ENCODE assay signal across 1 fruit fly cellular context in genomic region chrX:3811340-3811788, dm6.
TF ChIP-seq lines count a peak whose summit lies in the region.

Gene ec (plus strand): TSS chrX:3811698.

TF ChIP-seq in whole organism, embryonic, 481 proteins besides CTCF, POLR2A, EP300 and RAD21 (continued from another document and continues in another):
- TF ChIP-seq Ssrp (tag; optimal IDR thresholded peaks at IDR 0.05; lab: Kevin White, UChicago) (no peak), grau (tag; optimal IDR thresholded peaks at IDR 0.05; lab: Kevin White, UChicago) (no peak), org-1 (GFP tag; optimal IDR thresholded peaks at IDR 0.05; lab: Kevin White, UChicago) (no peak), eyg (GFP tag; optimal IDR thresholded peaks at IDR 0.05; lab: Kevin White, UChicago) (no peak), CG11695 (GFP tag; IDR thresholded peaks at IDR 0.05; lab: Robert Waterston, UW) (no peak), Hr51 (GFP tag; optimal IDR thresholded peaks at IDR 0.05; lab: Kevin White, UChicago) (peak in 1 of 2 experiments; percentile 37), CG2889 (GFP tag; IDR thresholded peaks at IDR 0.05; lab: Robert Waterston, UW) (no peak), zf30C (GFP tag; optimal IDR thresholded peaks at IDR 0.05; lab: Kevin White, UChicago) (no peak), CG30431 (GFP tag; optimal IDR thresholded peaks at IDR 0.05; lab: Kevin White, UChicago) (no peak), kni (GFP tag; optimal IDR thresholded peaks at IDR 0.05; lab: Kevin White, UChicago) (no peak), CG9932 (GFP tag; IDR thresholded peaks at IDR 0.05; lab: Robert Waterston, UW) (0 out of 2 replicates have a peak, but pooled peaks have one; percentile 31), Ada2b (GFP tag; IDR thresholded peaks at IDR 0.05; lab: Robert Waterston, UW) (no peak), Rx (GFP tag; IDR thresholded peaks at IDR 0.05; lab: Robert Waterston, UW) (no peak), CG31224 (GFP tag; IDR thresholded peaks at IDR 0.05; lab: Robert Waterston, UW) (no peak), Asciz (GFP tag; optimal IDR thresholded peaks at IDR 0.05; lab: Kevin White, UChicago) (peak; percentile 42), nerfin-1 (tag; optimal IDR thresholded peaks at IDR 0.05; lab: Kevin White, UChicago) (no peak), gsb-n (tag; optimal IDR thresholded peaks at IDR 0.05; lab: Kevin White, UChicago) (no peak), seq (GFP tag; IDR thresholded peaks at IDR 0.05; lab: Robert Waterston, UW) (no peak), ro (GFP tag; IDR thresholded peaks at IDR 0.05; lab: Robert Waterston, UW) (no peak), CG14860 (GFP tag; IDR thresholded peaks at IDR 0.05; lab: Robert Waterston, UW; ENCODE audit: partially characterized antibody) (no peak), ham (GFP tag; IDR thresholded peaks at IDR 0.05; lab: Robert Waterston, UW) (no peak), repo (GFP tag; optimal IDR thresholded peaks at IDR 0.05; lab: Kevin White, UChicago) (no peak), trh (GFP tag; optimal IDR thresholded peaks at IDR 0.05; lab: Kevin White, UChicago) (no peak), CG1529 (GFP tag; optimal IDR thresholded peaks at IDR 0.05; lab: Kevin White, UChicago) (no peak), CG32532 (GFP tag; IDR thresholded peaks at IDR 0.05; lab: Robert Waterston, UW) (peak; percentile 41; the same call in 1 of the 2 replicates), CG18619 (GFP tag; optimal IDR thresholded peaks at IDR 0.05; lab: Kevin White, UChicago) (peak; percentile 11), abd-A (tag; optimal IDR thresholded peaks at IDR 0.05; lab: Kevin White, UChicago) (peak; percentile 5), CG6683 (GFP tag; optimal IDR thresholded peaks at IDR 0.05; lab: Kevin White, UChicago) (peak; percentile 10), sens-2 (GFP tag; IDR thresholded peaks at IDR 0.05; lab: Robert Waterston, UW) (no peak), croc (GFP tag; conservative IDR thresholded peaks at IDR 0.05; lab: Robert Waterston, UW) (no peak), CG4404 (GFP tag; IDR thresholded peaks at IDR 0.05; lab: Robert Waterston, UW) (no peak), Nf-YB (GFP tag; optimal IDR thresholded peaks at IDR 0.05; lab: Kevin White, UChicago) (peak; percentile 23), sr (GFP tag; IDR thresholded peaks at IDR 0.05; lab: Robert Waterston, UW) (no peak), CG17829 (tag; optimal IDR thresholded peaks at IDR 0.05; lab: Kevin White, UChicago) (peak; percentile 67), sna (GFP tag; IDR thresholded peaks at IDR 0.05; lab: Robert Waterston, UW; ENCODE audit: partially characterized antibody) (0 out of 2 replicates have a peak, but pooled peaks have one; percentile 15), disco-r (GFP tag; optimal IDR thresholded peaks at IDR 0.05; lab: Kevin White, UChicago) (no peak), CG8281 (tag; optimal IDR thresholded peaks at IDR 0.05; lab: Kevin White, UChicago) (no peak), E2f1 (GFP tag; IDR thresholded peaks at IDR 0.05; lab: Robert Waterston, UW) (no peak), hkb (optimal IDR thresholded peaks at IDR 0.05; lab: Kevin White, UChicago) (peak; percentile 91), hkb (GFP tag; IDR thresholded peaks at IDR 0.05; lab: Robert Waterston, UW) (no peak; the same call in 1 of the 2 replicates), al (GFP tag; IDR thresholded peaks at IDR 0.05; lab: Robert Waterston, UW) (no peak), Poxn (GFP tag; IDR thresholded peaks at IDR 0.05; lab: Robert Waterston, UW) (no peak), CG15269 (tag; optimal IDR thresholded peaks at IDR 0.05; lab: Kevin White, UChicago) (peak; percentile 29), NK7.1 (GFP tag; optimal IDR thresholded peaks at IDR 0.05; lab: Kevin White, UChicago) (no peak), CG1602 (GFP tag; optimal IDR thresholded peaks at IDR 0.05; lab: Kevin White, UChicago) (no peak), Adf1 (GFP tag; IDR thresholded peaks at IDR 0.05; lab: Robert Waterston, UW) (peak; percentile 36; the same call in 1 of the 2 replicates), vnd (GFP tag; IDR thresholded peaks at IDR 0.05; lab: Robert Waterston, UW; ENCODE audit: partially characterized antibody) (no peak), CG34376 (GFP tag; optimal IDR thresholded peaks at IDR 0.05; lab: Kevin White, UChicago) (peak; percentile 43), ash1 (GFP tag; optimal IDR thresholded peaks at IDR 0.05; lab: Kevin White, UChicago) (no peak), TFAM (GFP tag; optimal IDR thresholded peaks at IDR 0.05; lab: Kevin White, UChicago) (no peak), CG1832 (GFP tag; optimal IDR thresholded peaks at IDR 0.05; lab: Kevin White, UChicago) (no peak), gcm2 (GFP tag; optimal IDR thresholded peaks at IDR 0.05; lab: Kevin White, UChicago) (peak; percentile 42), CG4730 (GFP tag; IDR thresholded peaks at IDR 0.05; lab: Robert Waterston, UW) (no peak), CG31365 (tag; optimal IDR thresholded peaks at IDR 0.05; lab: Kevin White, UChicago) (peak; percentile 80), chinmo (GFP tag; IDR thresholded peaks at IDR 0.05; lab: Robert Waterston, UW; ENCODE audit: partially characterized antibody) (peak; percentile 98), CG12155 (GFP tag; optimal IDR thresholded peaks at IDR 0.05; lab: Kevin White, UChicago) (no peak), sd (tag; optimal IDR thresholded peaks at IDR 0.05; lab: Kevin White, UChicago) (no peak), CG11504 (tag; optimal IDR thresholded peaks at IDR 0.05; lab: Kevin White, UChicago) (peak; percentile 26), Mes4 (GFP tag; optimal IDR thresholded peaks at IDR 0.05; lab: Kevin White, UChicago) (no peak), CG34224 (GFP tag; IDR thresholded peaks at IDR 0.05; lab: Robert Waterston, UW; ENCODE audit: partially characterized antibody) (0 out of 3 replicates have a peak, but pooled peaks have one; percentile 15), CG16863 (GFP tag; optimal IDR thresholded peaks at IDR 0.05; lab: Kevin White, UChicago) (no peak), Awh (GFP tag; IDR thresholded peaks at IDR 0.05; lab: Robert Waterston, UW) (peak; percentile 18; the same call in 1 of the 2 replicates), bbx (GFP tag; IDR thresholded peaks at IDR 0.05; lab: Robert Waterston, UW; ENCODE audit: partially characterized antibody) (peak; percentile 51), BEAF-32 (GFP tag; optimal IDR thresholded peaks at IDR 0.05; lab: Kevin White, UChicago) (peak; percentile 53), CG30020 (tag; optimal IDR thresholded peaks at IDR 0.05; lab: Kevin White, UChicago) (no peak), Hey (tag; optimal IDR thresholded peaks at IDR 0.05; lab: Kevin White, UChicago) (no peak), CG17802 (tag; optimal IDR thresholded peaks at IDR 0.05; lab: Kevin White, UChicago) (no peak), fu2 (GFP tag; optimal IDR thresholded peaks at IDR 0.05; lab: Kevin White, UChicago) (no peak), CG2678 (tag; optimal IDR thresholded peaks at IDR 0.05; lab: Kevin White, UChicago) (no peak), hth (optimal IDR thresholded peaks at IDR 0.05; lab: Kevin White, UChicago) (no peak), Sin3A (optimal IDR thresholded peaks at IDR 0.05; lab: Kevin White, UChicago) (no peak), pb (GFP tag; optimal IDR thresholded peaks at IDR 0.05; lab: Kevin White, UChicago) (no peak), CG8765 (GFP tag; IDR thresholded peaks at IDR 0.05; lab: Robert Waterston, UW) (no peak), CG11093 (GFP tag; IDR thresholded peaks at IDR 0.05; lab: Robert Waterston, UW) (no peak), Dek (tag; optimal IDR thresholded peaks at IDR 0.05; lab: Kevin White, UChicago) (no peak), CG4617 (GFP tag; optimal IDR thresholded peaks at IDR 0.05; lab: Kevin White, UChicago; ENCODE audit: borderline replicate concordance) (no peak), Sry-δ (GFP tag; optimal IDR thresholded peaks at IDR 0.05; lab: Kevin White, UChicago) (peak; percentile 63), CG9727 (GFP tag; optimal IDR thresholded peaks at IDR 0.05; lab: Kevin White, UChicago) (no peak), CG15601 (tag; optimal IDR thresholded peaks at IDR 0.05; lab: Kevin White, UChicago) (peak; percentile 71), Optix (GFP tag; IDR thresholded peaks at IDR 0.05; lab: Robert Waterston, UW) (no peak), CG31388 (GFP tag; optimal IDR thresholded peaks at IDR 0.05; lab: Kevin White, UChicago) (no peak), lmd (GFP tag; IDR thresholded peaks at IDR 0.05; lab: Robert Waterston, UW) (no peak), ttk (GFP tag; IDR thresholded peaks at IDR 0.05; lab: Robert Waterston, UW) (no peak), CG10267 (tag; optimal IDR thresholded peaks at IDR 0.05; lab: Kevin White, UChicago) (peak; percentile 51), gt (GFP tag; IDR thresholded peaks at IDR 0.05; lab: Robert Waterston, UW) (no peak), CG15514 (GFP tag; optimal IDR thresholded peaks at IDR 0.05; lab: Kevin White, UChicago) (peak; percentile 76), CG32767 (GFP tag; IDR thresholded peaks at IDR 0.05; lab: Robert Waterston, UW) (no peak), unpg (GFP tag; optimal IDR thresholded peaks at IDR 0.05; lab: Kevin White, UChicago) (no peak), Atf6 (GFP tag; IDR thresholded peaks at IDR 0.05; lab: Robert Waterston, UW) (0 out of 2 replicates have a peak, but pooled peaks have one; percentile 26), CG2129 (GFP tag; IDR thresholded peaks at IDR 0.05; lab: Robert Waterston, UW; ENCODE audit: partially characterized antibody) (no peak), CG10543 (GFP tag; optimal IDR thresholded peaks at IDR 0.05; lab: Kevin White, UChicago) (peak; percentile 44), Bgb (GFP tag; IDR thresholded peaks at IDR 0.05; lab: Robert Waterston, UW; ENCODE audit: partially characterized antibody) (peak; percentile 61; the same call in 1 of the 2 replicates), CG18764 (GFP tag; optimal IDR thresholded peaks at IDR 0.05; lab: Kevin White, UChicago) (no peak), CG6654 (GFP tag; optimal IDR thresholded peaks at IDR 0.05; lab: Kevin White, UChicago) (no peak), jing (GFP tag; optimal IDR thresholded peaks at IDR 0.05; lab: Kevin White, UChicago) (no peak), fd102C (GFP tag; optimal IDR thresholded peaks at IDR 0.05; lab: Kevin White, UChicago) (peak; percentile 19), chm (GFP tag; IDR thresholded peaks at IDR 0.05; lab: Robert Waterston, UW) (peak; percentile 84), CG7928 (GFP tag; optimal IDR thresholded peaks at IDR 0.05; lab: Kevin White, UChicago) (peak; percentile 14), luna (GFP tag; optimal IDR thresholded peaks at IDR 0.05; lab: Kevin White, UChicago) (no peak), sc (optimal IDR thresholded peaks at IDR 0.05; lab: Kevin White, UChicago) (no peak), sc (GFP tag; optimal IDR thresholded peaks at IDR 0.05; lab: Kevin White, UChicago) (no peak), unc-4 (GFP tag; IDR thresholded peaks at IDR 0.05; lab: Robert Waterston, UW; ENCODE audit: partially characterized antibody) (peak; percentile 35), Oli (tag; optimal IDR thresholded peaks at IDR 0.05; lab: Kevin White, UChicago) (no peak), Taf1 (GFP tag; IDR thresholded peaks at IDR 0.05; lab: Robert Waterston, UW) (no peak), lov (optimal IDR thresholded peaks at IDR 0.05; lab: Kevin White, UChicago) (no peak), lov (GFP tag; IDR thresholded peaks at IDR 0.05; lab: Robert Waterston, UW) (no peak), ssp (GFP tag; IDR thresholded peaks at IDR 0.05; lab: Robert Waterston, UW) (no peak), Dp (GFP tag; optimal IDR thresholded peaks at IDR 0.05; lab: Kevin White, UChicago) (peak; percentile 38), Dbx (GFP tag; IDR thresholded peaks at IDR 0.05; lab: Robert Waterston, UW) (0 out of 3 replicates have a peak, but pooled peaks have one; percentile 29), CoRest (tag; optimal IDR thresholded peaks at IDR 0.05; lab: Kevin White, UChicago) (no peak), CG12104 (GFP tag; optimal IDR thresholded peaks at IDR 0.05; lab: Kevin White, UChicago) (no peak), CG12299 (tag; optimal IDR thresholded peaks at IDR 0.05; lab: Kevin White, UChicago) (no peak), ara (GFP tag; IDR thresholded peaks at IDR 0.05; lab: Robert Waterston, UW) (0 out of 2 replicates have a peak, but pooled peaks have one; percentile 36), CG12744 (GFP tag; optimal IDR thresholded peaks at IDR 0.05; lab: Kevin White, UChicago) (no peak), en (GFP tag; optimal IDR thresholded peaks at IDR 0.05; lab: Kevin White, UChicago) (no peak), slou (GFP tag; optimal IDR thresholded peaks at IDR 0.05; lab: Kevin White, UChicago) (no peak), Jarid2 (GFP tag; optimal IDR thresholded peaks at IDR 0.05; lab: Kevin White, UChicago) (peak; percentile 99), CG33557 (GFP tag; optimal IDR thresholded peaks at IDR 0.05; lab: Kevin White, UChicago) (no peak), CG42726 (GFP tag; IDR thresholded peaks at IDR 0.05; lab: Robert Waterston, UW; ENCODE audit: partially characterized antibody) (0 out of 2 replicates have a peak, but pooled peaks have one; percentile 24), C15 (GFP tag; IDR thresholded peaks at IDR 0.05; lab: Robert Waterston, UW) (no peak), CG13775 (GFP tag; optimal IDR thresholded peaks at IDR 0.05; lab: Kevin White, UChicago) (no peak), rib (GFP tag; IDR thresholded peaks at IDR 0.05; lab: Robert Waterston, UW) (no peak), odd (GFP tag; optimal IDR thresholded peaks at IDR 0.05; lab: Kevin White, UChicago) (peak; percentile 17), CG4424 (GFP tag; optimal IDR thresholded peaks at IDR 0.05; lab: Kevin White, UChicago) (no peak), knrl (GFP tag; IDR thresholded peaks at IDR 0.05; lab: Robert Waterston, UW; ENCODE audit: partially characterized antibody) (no peak; the same call in 2 of the 3 replicates), Xbp1 (GFP tag; optimal IDR thresholded peaks at IDR 0.05; lab: Kevin White, UChicago) (no peak), caup (GFP tag; optimal IDR thresholded peaks at IDR 0.05; lab: Kevin White, UChicago; ENCODE audit: severe bottlenecking) (peak; percentile 8), CG17328 (GFP tag; IDR thresholded peaks at IDR 0.05; lab: Robert Waterston, UW) (peak; percentile 42), CG13123 (GFP tag; optimal IDR thresholded peaks at IDR 0.05; lab: Kevin White, UChicago) (no peak), peb (GFP tag; IDR thresholded peaks at IDR 0.05; lab: Robert Waterston, UW) (no peak), Usf (GFP tag; optimal IDR thresholded peaks at IDR 0.05; lab: Kevin White, UChicago) (no peak), CG6689 (GFP tag; IDR thresholded peaks at IDR 0.05; lab: Robert Waterston, UW) (no peak), Hsf (GFP tag; optimal IDR thresholded peaks at IDR 0.05; lab: Kevin White, UChicago) (peak; percentile 4), Med (GFP tag; lab: Kevin White, UChicago) (peak; percentile 89)
